Worm (Caenorhabditis elegans) whole organism, late embryonic: ENCODE measurements around the gene F13E9.9.
A peak's percentile ranks its signal among the peaks of the same experiment; 100 is the strongest.

Experiments
- C08G9.2 ChIP-seq: sonication (generic microtip); optimal IDR thresholded peaks from 2 replicates; lab custom pipeline; 2016; ENCODE audit warnings: mild to moderate bottlenecking, missing genetic modification characterization, moderate library complexity, missing compliant biosample characterization
- C38D4.7 ChIP-seq: fragments of 200-800 bp; sonication (Bioruptor generic); optimal IDR thresholded peaks from 2 replicates; lab custom pipeline; 2018; ENCODE audit warnings: mild to moderate bottlenecking, missing genetic modification characterization, moderate library complexity, missing compliant biosample characterization
- F13H6.1 ChIP-seq: sonication (generic microtip); optimal IDR thresholded peaks from 2 replicates; lab custom pipeline; 2016; ENCODE audit warnings: missing genetic modification characterization, missing compliant biosample characterization
- K09A11.1 ChIP-seq: sonication (generic microtip); optimal IDR thresholded peaks from 2 replicates; lab custom pipeline; 2017; ENCODE audit warnings: antibody characterized with exemption, mild to moderate bottlenecking, missing genetic modification characterization, missing compliant biosample characterization; ENCODE audit not compliant: insufficient read depth
- Y22D7AL.16 ChIP-seq: sonication (generic microtip); optimal IDR thresholded peaks from 2 replicates; lab custom pipeline; 2016; ENCODE audit warnings: missing genetic modification characterization, missing compliant biosample characterization
- ahr-1 ChIP-seq: sonication (generic microtip); optimal IDR thresholded peaks from 2 replicates; lab custom pipeline; 2016; ENCODE audit warnings: missing genetic modification characterization, missing compliant biosample characterization
- ama-1 ChIP-seq: fragments of 150-350 bp; optimal IDR thresholded peaks from 2 replicates; lab custom pipeline; 2014
- ceh-18 ChIP-seq: sonication (generic microtip); optimal IDR thresholded peaks from 2 replicates; lab custom pipeline; 2016; ENCODE audit warnings: missing genetic modification characterization, missing compliant biosample characterization
- ceh-19 ChIP-seq: fragments of 200-800 bp; sonication (Bioruptor generic); optimal IDR thresholded peaks from 2 replicates; lab custom pipeline; 2018; ENCODE audit warnings: mild to moderate bottlenecking, missing genetic modification characterization, missing compliant biosample characterization
- ceh-2 ChIP-seq: sonication (generic microtip); optimal IDR thresholded peaks from 2 replicates; lab custom pipeline; 2016; ENCODE audit warnings: missing genotype, missing genetic modification characterization, missing compliant biosample characterization
- ceh-22 ChIP-seq: sonication (generic microtip); optimal IDR thresholded peaks from 2 replicates; lab custom pipeline; 2017; ENCODE audit warnings: missing biosample characterization, missing genetic modification characterization
- ceh-24 ChIP-seq: sonication (generic microtip); optimal IDR thresholded peaks from 2 replicates; lab custom pipeline; 2016; ENCODE audit warnings: mild to moderate bottlenecking, missing genetic modification characterization, missing compliant biosample characterization
- ceh-30 ChIP-seq: fragments of 150-350 bp; optimal IDR thresholded peaks from 2 replicates; lab custom pipeline; 2014; ENCODE audit warnings: missing biosample characterization, missing genetic modification characterization
- ceh-31 ChIP-seq: sonication (generic microtip); optimal IDR thresholded peaks from 2 replicates; lab custom pipeline; 2016; ENCODE audit warnings: missing genetic modification characterization, missing compliant biosample characterization
- ceh-34 ChIP-seq: sonication (generic microtip); optimal IDR thresholded peaks from 2 replicates; lab custom pipeline; 2016; ENCODE audit warnings: mild to moderate bottlenecking, missing genetic modification characterization, missing compliant biosample characterization
- ceh-48 ChIP-seq: sonication (generic microtip); optimal IDR thresholded peaks from 2 replicates; lab custom pipeline; 2016; ENCODE audit warnings: missing genetic modification characterization, inconsistent platforms, missing compliant biosample characterization
- ceh-9 ChIP-seq: sonication (generic microtip); optimal IDR thresholded peaks from 2 replicates; lab custom pipeline; 2016; ENCODE audit warnings: mild to moderate bottlenecking, missing genetic modification characterization, inconsistent platforms, missing compliant biosample characterization
- elt-2 ChIP-seq: sonication (generic microtip); optimal IDR thresholded peaks from 2 replicates; lab custom pipeline; 2016; ENCODE audit warnings: missing genetic modification reagents, missing genetic modification characterization, missing compliant biosample characterization
- elt-4 ChIP-seq: sonication (generic microtip); optimal IDR thresholded peaks from 2 replicates; lab custom pipeline; 2016; ENCODE audit warnings: missing genetic modification characterization, missing compliant biosample characterization
- ets-4 ChIP-seq: sonication (generic microtip); optimal IDR thresholded peaks from 2 replicates; lab custom pipeline; 2016; ENCODE audit warnings: missing genetic modification characterization, missing compliant biosample characterization
- eyg-1 ChIP-seq: sonication (generic microtip); optimal IDR thresholded peaks from 2 replicates; lab custom pipeline; 2016; ENCODE audit warnings: missing genotype, missing genetic modification characterization, missing compliant biosample characterization
- fkh-10 ChIP-seq: fragments of 150-350 bp; optimal IDR thresholded peaks from 2 replicates; lab custom pipeline; 2014; ENCODE audit warnings: missing biosample characterization, missing genetic modification reagents, missing genetic modification characterization
- fkh-6 ChIP-seq: sonication (generic microtip); optimal IDR thresholded peaks from 2 replicates; lab custom pipeline; 2016; ENCODE audit warnings: missing genetic modification characterization, missing compliant biosample characterization
- gmeb-2 ChIP-seq: sonication (generic microtip); optimal IDR thresholded peaks from 2 replicates; lab custom pipeline; 2016; ENCODE audit warnings: missing genetic modification characterization, inconsistent platforms, missing compliant biosample characterization
- hlh-30 ChIP-seq: sonication (generic microtip); optimal IDR thresholded peaks from 2 replicates; lab custom pipeline; 2017; ENCODE audit warnings: antibody characterized with exemption, missing genetic modification characterization, missing compliant biosample characterization; ENCODE audit not compliant: insufficient read depth
- hlh-6 ChIP-seq: sonication (generic microtip); optimal IDR thresholded peaks from 2 replicates; lab custom pipeline; 2016; ENCODE audit warnings: missing genotype, missing genetic modification characterization, missing compliant biosample characterization
- hlh-8 ChIP-seq: sonication (generic microtip); optimal IDR thresholded peaks from 2 replicates; lab custom pipeline; 2016; ENCODE audit warnings: missing genotype, missing genetic modification characterization, missing compliant biosample characterization
- lin-11 ChIP-seq: fragments of 200-800 bp; sonication (Bioruptor generic); optimal IDR thresholded peaks from 2 replicates; lab custom pipeline; 2018; ENCODE audit warnings: mild to moderate bottlenecking, missing genetic modification characterization, missing compliant biosample characterization
- madf-2 ChIP-seq: sonication (generic microtip); optimal IDR thresholded peaks from 2 replicates; lab custom pipeline; 2017; ENCODE audit warnings: missing genetic modification characterization, missing compliant biosample characterization
- mec-3 ChIP-seq: sonication (generic microtip); optimal IDR thresholded peaks from 2 replicates; lab custom pipeline; 2016; ENCODE audit warnings: borderline replicate concordance, missing genetic modification characterization, missing compliant biosample characterization
- nfya-1 ChIP-seq: sonication (generic microtip); optimal IDR thresholded peaks from 2 replicates; lab custom pipeline; 2017; ENCODE audit warnings: missing genetic modification characterization, mild to moderate bottlenecking, missing compliant biosample characterization, antibody characterized with exemption, moderate library complexity
- pax-1 ChIP-seq: fragments of 150-350 bp; optimal IDR thresholded peaks from 2 replicates; lab custom pipeline; 2014; ENCODE audit warnings: missing biosample characterization, missing genetic modification characterization
- ref-2 ChIP-seq: sonication (generic microtip); optimal IDR thresholded peaks from 2 replicates; lab custom pipeline; 2016; ENCODE audit warnings: missing genetic modification characterization, missing compliant biosample characterization
- rnt-1 ChIP-seq: sonication (generic microtip); optimal IDR thresholded peaks from 2 replicates; lab custom pipeline; 2016; ENCODE audit warnings: missing genetic modification characterization, missing compliant biosample characterization
- sdc-2 ChIP-seq: sonication (generic microtip); optimal IDR thresholded peaks from 2 replicates; lab custom pipeline; 2016; ENCODE audit warnings: missing genotype, missing genetic modification characterization, missing compliant biosample characterization
- tbx-2 ChIP-seq: sonication (generic microtip); optimal IDR thresholded peaks from 2 replicates; lab custom pipeline; 2016; ENCODE audit warnings: missing genetic modification characterization, missing compliant biosample characterization
- tbx-7 ChIP-seq: sonication (generic microtip); optimal IDR thresholded peaks from 2 replicates; lab custom pipeline; 2016; ENCODE audit warnings: missing genotype, missing genetic modification characterization, missing compliant biosample characterization
- unc-3 ChIP-seq, 2 experiments: fragments of 200-800 bp in 1 of 2; sonication (Bioruptor generic) in 1 of 2; sonication (generic microtip) in 1 of 2; conservative IDR thresholded peaks in 1 of 2; optimal IDR thresholded peaks in 1 of 2; 2 replicates each; pipeline versions ENCODE4 v1.3.6 to Lab custom; 2016 to 2022; ENCODE audit warnings: missing compliant biosample characterization in 2 of 2, missing genetic modification characterization in 2 of 2, missing genetic modification reagents in 1 of 2
- unc-42 ChIP-seq: sonication (generic microtip); optimal IDR thresholded peaks from 2 replicates; lab custom pipeline; 2016; ENCODE audit warnings: missing genotype, missing genetic modification characterization, missing compliant biosample characterization
- unc-55 ChIP-seq: sonication (generic microtip); optimal IDR thresholded peaks from 2 replicates; lab custom pipeline; 2017; ENCODE audit warnings: missing biosample characterization, missing genetic modification reagents, missing genetic modification characterization
- unc-86 ChIP-seq: sonication (generic microtip); optimal IDR thresholded peaks from 2 replicates; lab custom pipeline; 2016; ENCODE audit warnings: missing genetic modification characterization, missing compliant biosample characterization

The F13E9.9 gene

ce11 chrIV:10933062-10933552, 34.1 kb upstream of the F13E9.9 start, which contains the start of the genes dnc-1 and lsm-7 (continued):
- TF ChIP-seq K09A11.1 (tag; lab: Kevin White, UChicago), result peak; percentile 16
- no peak for TF ChIP-seq unc-55 (GFP tag; lab: Kevin White, UChicago)
- TF ChIP-seq ceh-24 (tag; lab: Kevin White, UChicago), result no peak
- no peak for TF ChIP-seq ceh-2 (tag; lab: Kevin White, UChicago)
- TF ChIP-seq sdc-2 (tag; lab: Kevin White, UChicago), result no peak
- no peak for TF ChIP-seq mec-3 (tag; lab: Kevin White, UChicago)
- no peak for TF ChIP-seq eyg-1 (tag; lab: Kevin White, UChicago)
- TF ChIP-seq hlh-30 (tag; lab: Kevin White, UChicago), result no peak

- TF ChIP-seq fkh-10 (GFP tag; lab: Kevin White, UChicago), result no peak
- no peak for TF ChIP-seq ceh-22
- TF ChIP-seq tbx-7 (tag; lab: Kevin White, UChicago), result no peak
- TF ChIP-seq lin-11, result no peak
- no peak for TF ChIP-seq Y22D7AL.16 (tag; lab: Kevin White, UChicago)
- no peak for TF ChIP-seq hlh-8 (tag; lab: Kevin White, UChicago)
- TF ChIP-seq ceh-30, result no peak
- no peak for TF ChIP-seq ceh-48 (tag; lab: Kevin White, UChicago)
- no peak for TF ChIP-seq ama-1 (lab: Kevin White, UChicago)
- TF ChIP-seq ceh-9 (tag; lab: Kevin White, UChicago), result no peak
- TF ChIP-seq gmeb-2 (tag; lab: Kevin White, UChicago), result no peak
- TF ChIP-seq elt-2 (tag; lab: Kevin White, UChicago), result no peak
Observed at ce11 chrIV:10919770-10920169, 20.8 kb upstream of the F13E9.9 start, which contains the start of gene rbr-2. Gene rbr-2, plus strand, starts transcription at chrIV:10920070.

ce11 chrIV:10918877-10919560, 20.0 kb upstream of the F13E9.9 start:
- TF ChIP-seq C08G9.2 (no peak), elt-4 (tag; lab: Kevin White, UChicago) (no peak), ceh-31 (tag; lab: Kevin White, UChicago) (peak; percentile 80), unc-3 (GFP tag; conservative IDR thresholded peaks at IDR 0.05; lab: Robert Waterston, UW) (no peak), unc-3 (tag; optimal IDR thresholded peaks at IDR 0.05; lab: Kevin White, UChicago) (no peak), ama-1 (lab: Kevin White, UChicago) (no peak), ceh-18 (tag; lab: Kevin White, UChicago) (peak; percentile 77), nfya-1 (tag; lab: Kevin White, UChicago) (peak; percentile 69), hlh-6 (tag; lab: Kevin White, UChicago) (no peak), unc-55 (GFP tag; lab: Kevin White, UChicago) (peak; percentile 72), rnt-1 (tag; lab: Kevin White, UChicago) (peak; percentile 2), pax-1 (tag; lab: Kevin White, UChicago) (peak; percentile 29), madf-2 (tag; lab: Kevin White, UChicago) (no peak), ceh-19 (GFP tag; lab: Kevin White, UChicago) (peak; percentile 10), unc-42 (tag; lab: Kevin White, UChicago) (peak; percentile 51), F13H6.1 (tag; lab: Kevin White, UChicago) (peak; percentile 6), tbx-2 (tag; lab: Kevin White, UChicago) (peak; percentile 49), ref-2 (tag; lab: Kevin White, UChicago) (peak; percentile 56), ceh-34 (tag; lab: Kevin White, UChicago) (peak; percentile 66), fkh-6 (tag; lab: Kevin White, UChicago) (no peak), hlh-30 (tag; lab: Kevin White, UChicago) (peak; percentile 80), C38D4.7 (GFP tag; lab: Kevin White, UChicago) (no peak), K09A11.1 (tag; lab: Kevin White, UChicago) (no peak), unc-86 (tag; lab: Kevin White, UChicago) (no peak), ets-4 (no peak), ahr-1 (no peak)
- TF ChIP-seq, all 69 proteins: peak for 13
